Fruit fly (Drosophila melanogaster) whole organism, embryonic: ENCODE data around the gene CG6236.

Source experiments
- Bgb ChIP-seq: fragments of 200-800 bp; sonication (Bioruptor generic); IDR thresholded peaks from 2 replicates; pipeline ENCODE4 v1.3.6; 2022; ENCODE audit warnings: missing biosample characterization, missing genetic modification characterization; ENCODE audit not compliant: partially characterized antibody
- CG10209 ChIP-seq: fragments of 200-800 bp; sonication (Bioruptor generic); optimal IDR thresholded peaks from 3 replicates; lab custom pipeline; 2017; ENCODE audit warnings: missing biosample characterization, mild to moderate bottlenecking, missing genetic modification characterization, missing genetic modification reagents
- CG10267 ChIP-seq: fragments of 200-800 bp; sonication (Bioruptor generic); optimal IDR thresholded peaks from 2 replicates; lab custom pipeline; 2018; ENCODE audit warnings: missing biosample characterization, mild to moderate bottlenecking, missing genetic modification characterization, moderate library complexity
- CG10543 ChIP-seq: fragments of 200-800 bp; sonication (Bioruptor generic); optimal IDR thresholded peaks from 3 replicates; lab custom pipeline; 2017; ENCODE audit warnings: missing biosample characterization, mild to moderate bottlenecking, missing genetic modification characterization, moderate library complexity
- CG10654 ChIP-seq: fragments of 200-800 bp; sonication (Bioruptor generic); optimal IDR thresholded peaks from 2 replicates; lab custom pipeline; 2016; ENCODE audit warnings: missing biosample characterization, missing genetic modification characterization
- CG12299 ChIP-seq: fragments of 200-800 bp; sonication (Bioruptor generic); optimal IDR thresholded peaks from 2 replicates; lab custom pipeline; 2018; ENCODE audit warnings: missing biosample characterization, mild to moderate bottlenecking, missing genetic modification characterization
- CG1233 ChIP-seq: fragments of 200-800 bp; sonication (Bioruptor generic); optimal IDR thresholded peaks from 4 replicates; lab custom pipeline; 2018; ENCODE audit warnings: missing biosample characterization, mild to moderate bottlenecking, missing genetic modification characterization
- CG12391 ChIP-seq: fragments of 200-800 bp; sonication (Bioruptor generic); optimal IDR thresholded peaks from 3 replicates; lab custom pipeline; 2018; ENCODE audit warnings: missing biosample characterization, mild to moderate bottlenecking, missing genetic modification characterization, moderate library complexity
- CG12942 ChIP-seq: fragments of 200-800 bp; sonication (Bioruptor generic); optimal IDR thresholded peaks from 3 replicates; lab custom pipeline; 2016; ENCODE audit warnings: missing biosample characterization, missing genetic modification characterization
- CG16813 ChIP-seq: fragments of 200-800 bp; sonication (Bioruptor generic); IDR thresholded peaks from 3 replicates; pipeline ENCODE4 v1.3.6; 2022; ENCODE audit warnings: missing biosample characterization, missing genetic modification characterization; ENCODE audit not compliant: partially characterized antibody
- CG16863 ChIP-seq: fragments of 200-800 bp; sonication (Bioruptor generic); optimal IDR thresholded peaks from 3 replicates; lab custom pipeline; 2016; ENCODE audit warnings: missing biosample characterization, missing genetic modification characterization
- CG17328 ChIP-seq: fragments of 200-800 bp; sonication (Bioruptor generic); IDR thresholded peaks from 2 replicates; pipeline ENCODE4 v1.3.6; 2022; ENCODE audit warnings: missing biosample characterization, missing genetic modification characterization
- CG18262 ChIP-seq: fragments of 200-800 bp; optimal IDR thresholded peaks from 3 replicates; lab custom pipeline; 2019; ENCODE audit warnings: missing biosample characterization, mild to moderate bottlenecking, missing genetic modification characterization, moderate library complexity
- CG6175 ChIP-seq: fragments of 200-800 bp; sonication (Bioruptor generic); IDR thresholded peaks from 3 replicates; pipeline ENCODE4 v1.3.6; 2022; ENCODE audit warnings: missing biosample characterization, missing genetic modification characterization
- CG8944 ChIP-seq: fragments of 200-800 bp; sonication (Bioruptor generic); optimal IDR thresholded peaks from 3 replicates; lab custom pipeline; 2016; ENCODE audit warnings: missing biosample characterization, missing genetic modification characterization
- CG9437 ChIP-seq: fragments of 200-800 bp; sonication (Bioruptor generic); optimal IDR thresholded peaks from 2 replicates; lab custom pipeline; 2018; ENCODE audit warnings: missing biosample characterization, mild to moderate bottlenecking, missing genetic modification characterization
- CG9876 ChIP-seq: fragments of 200-800 bp; sonication (Bioruptor generic); optimal IDR thresholded peaks from 2 replicates; lab custom pipeline; 2016; ENCODE audit warnings: missing biosample characterization, missing genetic modification characterization
- CG9932 ChIP-seq: fragments of 200-800 bp; sonication (Bioruptor generic); IDR thresholded peaks from 2 replicates; pipeline ENCODE4 v1.3.6; 2022; ENCODE audit warnings: missing biosample characterization, missing genetic modification characterization
- E2f1 ChIP-seq: fragments of 200-800 bp; sonication (Bioruptor generic); IDR thresholded peaks from 2 replicates; pipeline ENCODE4 v1.3.6; 2022; ENCODE audit warnings: missing biosample characterization, missing genetic modification characterization
- Eip74EF ChIP-seq, 2 experiments: fragments of 200-800 bp in 1 of 2; fragments of >200 bp in 1 of 2; sonication (Bioruptor generic) in 1 of 2; optimal IDR thresholded peaks; 2 replicates each; lab custom pipeline; 2017 to 2019; ENCODE audit warnings: missing biosample characterization in 2 of 2, missing genetic modification characterization in 2 of 2, mild to moderate bottlenecking in 1 of 2, moderate library complexity in 1 of 2
- Elba2 ChIP-seq: fragments of 200-800 bp; sonication (Bioruptor generic); optimal IDR thresholded peaks from 3 replicates; lab custom pipeline; 2016; ENCODE audit warnings: missing biosample characterization, missing genetic modification characterization
- Fer1 ChIP-seq: fragments of 200-800 bp; sonication (Bioruptor generic); optimal IDR thresholded peaks from 2 replicates; lab custom pipeline; 2017; ENCODE audit warnings: missing biosample characterization, mild to moderate bottlenecking, missing genetic modification characterization
- HHEX ChIP-seq: fragments of 200-800 bp; sonication (Bioruptor generic); optimal IDR thresholded peaks from 3 replicates; lab custom pipeline; 2017; ENCODE audit warnings: missing biosample characterization, mild to moderate bottlenecking, missing genetic modification characterization, missing genetic modification reagents
- HLH54F ChIP-seq: fragments of 200-800 bp; sonication (Bioruptor generic); optimal IDR thresholded peaks from 3 replicates; lab custom pipeline; 2016; ENCODE audit warnings: missing biosample characterization, missing genetic modification characterization
- Hmx ChIP-seq: fragments of 200-800 bp; sonication (Bioruptor generic); optimal IDR thresholded peaks from 2 replicates; lab custom pipeline; 2016; ENCODE audit warnings: missing biosample characterization, missing genetic modification characterization
- Hr51 ChIP-seq, 2 experiments: fragments of 200-800 bp; sonication (Bioruptor generic); optimal IDR thresholded peaks; 2 replicates in 1 of 2; 3 replicates in 1 of 2; lab custom pipeline; 2016 to 2018; ENCODE audit warnings: missing biosample characterization in 2 of 2, missing genetic modification characterization in 2 of 2, mild to moderate bottlenecking in 1 of 2, moderate library complexity in 1 of 2
- Sry-δ ChIP-seq: fragments of 200-800 bp; sonication (Bioruptor generic); optimal IDR thresholded peaks from 2 replicates; lab custom pipeline; 2016; ENCODE audit warnings: missing biosample characterization, missing genetic modification characterization
- Ssrp ChIP-seq: fragments of 200-800 bp; sonication (Bioruptor generic); optimal IDR thresholded peaks from 2 replicates; lab custom pipeline; 2018; ENCODE audit warnings: missing biosample characterization, mild to moderate bottlenecking, missing genetic modification characterization, moderate library complexity
- Usf ChIP-seq: fragments of 200-800 bp; sonication (Bioruptor generic); optimal IDR thresholded peaks from 2 replicates; lab custom pipeline; 2017; ENCODE audit warnings: missing genotype, missing biosample characterization, missing genetic modification characterization
- bcd ChIP-seq: fragments of 200-800 bp; sonication (Bioruptor generic); optimal IDR thresholded peaks from 2 replicates; lab custom pipeline; 2017; ENCODE audit warnings: missing biosample characterization, mild to moderate bottlenecking, missing genetic modification characterization
- bsh ChIP-seq, 2 experiments: fragments of 200-800 bp; sonication (Bioruptor generic); optimal IDR thresholded peaks; 2 replicates each; lab custom pipeline; 2017 to 2018; ENCODE audit warnings: mild to moderate bottlenecking in 2 of 2, missing biosample characterization in 2 of 2, missing genetic modification characterization in 2 of 2, moderate library complexity in 1 of 2
- caup ChIP-seq: fragments of 200-800 bp; sonication (Bioruptor generic); optimal IDR thresholded peaks from 3 replicates; lab custom pipeline; 2017; ENCODE audit warnings: missing biosample characterization, mild to moderate bottlenecking, missing genetic modification characterization, moderate library complexity; ENCODE audit not compliant: severe bottlenecking
- chn ChIP-seq: fragments of 200-800 bp; sonication (Bioruptor generic); optimal IDR thresholded peaks from 2 replicates; lab custom pipeline; 2016; ENCODE audit warnings: missing biosample characterization, missing genetic modification characterization
- disco-r ChIP-seq: fragments of 200-800 bp; sonication (Bioruptor generic); optimal IDR thresholded peaks from 2 replicates; lab custom pipeline; 2016; ENCODE audit warnings: missing biosample characterization, missing genetic modification characterization
- fd102C ChIP-seq: fragments of 200-800 bp; sonication (Bioruptor generic); optimal IDR thresholded peaks from 2 replicates; lab custom pipeline; 2018; ENCODE audit warnings: missing biosample characterization, mild to moderate bottlenecking, missing genetic modification characterization, moderate library complexity
- hkb ChIP-seq, 2 experiments: fragments of 200-800 bp in 1 of 2; fragments of >200 bp in 1 of 2; sonication (Bioruptor generic) in 1 of 2; IDR thresholded peaks in 1 of 2; optimal IDR thresholded peaks in 1 of 2; 2 replicates each; pipeline versions ENCODE4 v1.3.6 to Lab custom; 2017 to 2022; ENCODE audit warnings: missing biosample characterization in 1 of 2, missing genetic modification characterization in 1 of 2
- maf-S ChIP-seq: fragments of 200-800 bp; sonication (Bioruptor generic); optimal IDR thresholded peaks from 2 replicates; lab custom pipeline; 2016; ENCODE audit warnings: missing biosample characterization, missing genetic modification characterization
- pan ChIP-seq, 4 experiments: fragments of >200 bp in 3 of 4; fragments of 200-800 bp in 1 of 4; sonication (Bioruptor generic) in 1 of 4; optimal IDR thresholded peaks in 3 of 4; IDR thresholded peaks in 1 of 4; 2 replicates each; pipeline versions ENCODE4 v1.3.6 to Lab custom; 2017 to 2022; ENCODE audit warnings: missing biosample characterization in 2 of 4, missing genetic modification characterization in 2 of 4, mixed read lengths in 1 of 4
- pros ChIP-seq: fragments of 200-800 bp; sonication (Bioruptor generic); optimal IDR thresholded peaks from 3 replicates; lab custom pipeline; 2019; ENCODE audit warnings: missing biosample characterization, mild to moderate bottlenecking, missing genetic modification characterization, moderate library complexity
- pum ChIP-seq: fragments of 200-800 bp; sonication (Bioruptor generic); optimal IDR thresholded peaks from 2 replicates; lab custom pipeline; 2016; ENCODE audit warnings: missing biosample characterization, missing genetic modification characterization
- ro ChIP-seq: fragments of 200-800 bp; sonication (Bioruptor generic); IDR thresholded peaks from 2 replicates; pipeline ENCODE4 v1.3.6; 2022; ENCODE audit warnings: missing biosample characterization, missing genetic modification characterization
- sima ChIP-seq: fragments of 200-800 bp; sonication (Bioruptor generic); optimal IDR thresholded peaks from 2 replicates; lab custom pipeline; 2016; ENCODE audit warnings: missing biosample characterization, missing genetic modification characterization
- sqz ChIP-seq: fragments of 200-800 bp; sonication (Bioruptor generic); optimal IDR thresholded peaks from 3 replicates; lab custom pipeline; 2018; ENCODE audit warnings: missing biosample characterization, mild to moderate bottlenecking, missing genetic modification characterization
- tap ChIP-seq: fragments of 200-800 bp; optimal IDR thresholded peaks from 3 replicates; lab custom pipeline; 2019; ENCODE audit warnings: missing biosample characterization, mild to moderate bottlenecking, missing genetic modification characterization, moderate library complexity
- tll ChIP-seq, 2 experiments: fragments of 200-800 bp in 1 of 2; fragments of >200 bp in 1 of 2; sonication (Bioruptor generic) in 1 of 2; optimal IDR thresholded peaks; 2 replicates each; lab custom pipeline; 2017 to 2019; ENCODE audit warnings: missing biosample characterization in 2 of 2, missing genetic modification characterization in 2 of 2, mild to moderate bottlenecking in 1 of 2, moderate library complexity in 1 of 2
- unpg ChIP-seq: fragments of 200-800 bp; sonication (Bioruptor generic); optimal IDR thresholded peaks from 3 replicates; lab custom pipeline; 2018; ENCODE audit warnings: missing biosample characterization, mild to moderate bottlenecking, missing genetic modification characterization, moderate library complexity

Gene CG6236

dm6 chr3R:15319912-15320746 is 7.9 kb downstream of the CG6236 start, which contains the start of the genes CG6276 and CG44040 (continued):
- TF ChIP-seq bsh (GFP tag; optimal IDR thresholded peaks at IDR 0.05; lab: Kevin White, UChicago): peak in 1 of 2 experiments; percentile 58
- peak; percentile 13 for TF ChIP-seq CG8944 (GFP tag; lab: Kevin White, UChicago)
- peak; percentile 50 for TF ChIP-seq unpg (GFP tag; lab: Kevin White, UChicago)
- TF ChIP-seq tll (GFP tag; optimal IDR thresholded peaks at IDR 0.05; lab: Kevin White, UChicago): no peak
- peak; percentile 48 for TF ChIP-seq bcd (GFP tag; lab: Kevin White, UChicago)
- 0 out of 2 replicates have a peak, but pooled peaks have one; percentile 20 for TF ChIP-seq ro (GFP tag; lab: Robert Waterston, UW)
- TF ChIP-seq CG17328 (GFP tag; lab: Robert Waterston, UW): peak; percentile 24
- TF ChIP-seq CG12391 (tag; lab: Kevin White, UChicago): peak; percentile 49
- peak; percentile 37 for TF ChIP-seq CG9876 (GFP tag; lab: Kevin White, UChicago)
- peak; percentile 11 for TF ChIP-seq Usf (GFP tag; lab: Kevin White, UChicago)
- TF ChIP-seq CG1233 (GFP tag; lab: Kevin White, UChicago): peak; percentile 41
- TF ChIP-seq disco-r (GFP tag; lab: Kevin White, UChicago): peak; percentile 5
- TF ChIP-seq sqz: no peak
- peak; percentile 51 for TF ChIP-seq CG9437 (GFP tag; lab: Kevin White, UChicago)
- TF ChIP-seq CG10543 (GFP tag; lab: Kevin White, UChicago): peak; percentile 69
- no peak for TF ChIP-seq CG6175 (GFP tag; lab: Robert Waterston, UW)
- TF ChIP-seq CG12942: no peak
- TF ChIP-seq CG16863: peak; percentile 9
- peak; percentile 55 for TF ChIP-seq Fer1
- TF ChIP-seq pum (GFP tag; lab: Kevin White, UChicago): peak; percentile 33
- TF ChIP-seq HHEX (GFP tag; lab: Kevin White, UChicago): peak; percentile 49
- TF ChIP-seq Bgb: no peak; the same call in 1 of the 2 replicates
- peak; percentile 9 for TF ChIP-seq tap (tag; lab: Kevin White, UChicago)
- peak in 1 of 2 experiments; percentile 57 for TF ChIP-seq Hr51 (GFP tag; optimal IDR thresholded peaks at IDR 0.05; lab: Kevin White, UChicago)
- TF ChIP-seq Ssrp (tag; lab: Kevin White, UChicago): peak; percentile 22
- TF ChIP-seq CG10267 (tag; lab: Kevin White, UChicago): peak; percentile 13
- no peak for TF ChIP-seq pros
- TF ChIP-seq Hmx (GFP tag; lab: Kevin White, UChicago): no peak
- 0 out of 2 replicates have a peak, but pooled peaks have one; percentile 32 for TF ChIP-seq E2f1 (GFP tag; lab: Robert Waterston, UW)
- peak; percentile 43 for TF ChIP-seq CG10209
- TF ChIP-seq hkb (optimal IDR thresholded peaks at IDR 0.05; lab: Kevin White, UChicago): peak; percentile 1
- peak; percentile 52; the same call in 1 of the 2 replicates for TF ChIP-seq hkb (GFP tag; IDR thresholded peaks at IDR 0.05; lab: Robert Waterston, UW)
- no peak for TF ChIP-seq Elba2 (GFP tag; lab: Kevin White, UChicago)
- peak; percentile 60 for TF ChIP-seq caup (GFP tag; lab: Kevin White, UChicago)
- no peak for TF ChIP-seq Eip74EF (GFP tag; optimal IDR thresholded peaks at IDR 0.05; lab: Kevin White, UChicago)
- TF ChIP-seq CG10654 (GFP tag; lab: Kevin White, UChicago): peak; percentile 23
- peak; percentile 57 for TF ChIP-seq CG9932 (GFP tag; lab: Robert Waterston, UW)
- no peak for TF ChIP-seq pan (optimal IDR thresholded peaks at IDR 0.05; lab: Kevin White, UChicago)
- peak in 1 of 2 experiments; percentile 49 for TF ChIP-seq pan (GFP tag; optimal IDR thresholded peaks at IDR 0.05 in 1 of 2, IDR thresholded peaks at IDR 0.05 in 1 of 2)
- no peak for TF ChIP-seq CG16813 (GFP tag; lab: Robert Waterston, UW)
- TF ChIP-seq chn: peak; percentile 16
- TF ChIP-seq CG18262: peak; percentile 48
- TF ChIP-seq HLH54F (GFP tag; lab: Kevin White, UChicago): peak; percentile 21
- TF ChIP-seq sima: no peak
- TF ChIP-seq CG12299 (tag; lab: Kevin White, UChicago): peak; percentile 56
- peak; percentile 15 for TF ChIP-seq Sry-δ
- TF ChIP-seq maf-S (GFP tag; lab: Kevin White, UChicago): no peak
- no peak for TF ChIP-seq fd102C (GFP tag; lab: Kevin White, UChicago)
